Fruit fly (Drosophila melanogaster) whole organism, embryonic: Measurements from ENCODE around the gene E2f2.

ENCODE experiments used
- Ada2b ChIP-seq: fragments of 200-800 bp; sonication (Bioruptor generic); IDR thresholded peaks from 2 replicates; pipeline ENCODE4 v1.3.6; 2022; ENCODE audit warnings: missing biosample characterization, missing genetic modification characterization
- Atf3 ChIP-seq: fragments of 200-800 bp; sonication (Bioruptor generic); optimal IDR thresholded peaks from 3 replicates; lab custom pipeline; 2016; ENCODE audit warnings: missing biosample characterization, missing genetic modification characterization
- Bgb ChIP-seq: fragments of 200-800 bp; sonication (Bioruptor generic); IDR thresholded peaks from 2 replicates; pipeline ENCODE4 v1.3.6; 2022; ENCODE audit warnings: missing biosample characterization, missing genetic modification characterization; ENCODE audit not compliant: partially characterized antibody
- CG10274 ChIP-seq: fragments of 200-800 bp; sonication (Bioruptor generic); optimal IDR thresholded peaks from 3 replicates; lab custom pipeline; 2017; ENCODE audit warnings: missing biosample characterization, mild to moderate bottlenecking, missing genetic modification characterization
- CG10431 ChIP-seq: fragments of 200-800 bp; sonication (Bioruptor generic); optimal IDR thresholded peaks from 3 replicates; lab custom pipeline; 2018; ENCODE audit warnings: missing biosample characterization, mild to moderate bottlenecking, missing genetic modification characterization
- CG11560 ChIP-seq: fragments of 200-800 bp; sonication (Bioruptor generic); IDR thresholded peaks from 3 replicates; pipeline ENCODE4 v1.3.6; 2022; ENCODE audit warnings: missing biosample characterization, missing genetic modification characterization
- CG12155 ChIP-seq: fragments of 200-800 bp; sonication (Bioruptor generic); optimal IDR thresholded peaks from 3 replicates; lab custom pipeline; 2016; ENCODE audit warnings: missing biosample characterization, missing genetic modification characterization
- CG12744 ChIP-seq: fragments of 200-800 bp; sonication (Bioruptor generic); optimal IDR thresholded peaks from 2 replicates; lab custom pipeline; 2016; ENCODE audit warnings: missing biosample characterization, missing genetic modification characterization
- CG15479 ChIP-seq: fragments of 200-800 bp; sonication (Bioruptor generic); optimal IDR thresholded peaks from 3 replicates; lab custom pipeline; 2019; ENCODE audit warnings: missing biosample characterization, mild to moderate bottlenecking, missing genetic modification characterization, moderate library complexity
- CG17612 ChIP-seq: fragments of 200-800 bp; sonication (Bioruptor generic); IDR thresholded peaks from 2 replicates; pipeline ENCODE4 v1.3.6; 2022; ENCODE audit warnings: missing biosample characterization, missing genetic modification characterization
- CG2116 ChIP-seq: fragments of 200-800 bp; sonication (Bioruptor generic); optimal IDR thresholded peaks from 3 replicates; lab custom pipeline; 2018; ENCODE audit warnings: missing biosample characterization, mild to moderate bottlenecking, missing genetic modification characterization
- CG34422 ChIP-seq: fragments of 200-800 bp; sonication (Bioruptor generic); IDR thresholded peaks from 3 replicates; pipeline ENCODE4 v1.3.6; 2022; ENCODE audit warnings: missing biosample characterization, missing genetic modification characterization
- CG4360 ChIP-seq: fragments of 200-800 bp; sonication (Bioruptor generic); IDR thresholded peaks from 2 replicates; pipeline ENCODE4 v1.3.6; 2022; ENCODE audit warnings: missing biosample characterization, missing genetic modification characterization
- CG4820 ChIP-seq: fragments of 200-800 bp; sonication (Bioruptor generic); optimal IDR thresholded peaks from 3 replicates; lab custom pipeline; 2016; ENCODE audit warnings: missing biosample characterization, missing genetic modification characterization
- CG6254 ChIP-seq: fragments of 200-800 bp; sonication (Bioruptor generic); optimal IDR thresholded peaks from 3 replicates; lab custom pipeline; 2017; ENCODE audit warnings: mild to moderate bottlenecking, missing biosample characterization, missing genetic modification reagents, missing genetic modification characterization
- CG7786 ChIP-seq: fragments of 200-800 bp; sonication (Bioruptor generic); optimal IDR thresholded peaks from 2 replicates; lab custom pipeline; 2016; ENCODE audit warnings: missing biosample characterization, missing genetic modification characterization
- Doc2 ChIP-seq: fragments of 200-800 bp; sonication (Bioruptor generic); IDR thresholded peaks from 2 replicates; pipeline ENCODE4 v1.3.6; 2022; ENCODE audit warnings: missing biosample characterization, missing genetic modification characterization
- Hand ChIP-seq: fragments of 200-800 bp; sonication (Bioruptor generic); optimal IDR thresholded peaks from 2 replicates; lab custom pipeline; 2017; ENCODE audit warnings: mild to moderate bottlenecking, missing biosample characterization, missing genetic modification reagents, missing genetic modification characterization
- Hr78 ChIP-seq, 2 experiments: fragments of 200-800 bp in 1 of 2; fragments of >200 bp in 1 of 2; sonication (Bioruptor generic) in 1 of 2; optimal IDR thresholded peaks; 2 replicates each; lab custom pipeline; 2017 to 2019; ENCODE audit warnings: missing biosample characterization in 2 of 2, missing genetic modification characterization in 2 of 2, mild to moderate bottlenecking in 1 of 2, moderate library complexity in 1 of 2
- Jarid2 ChIP-seq: fragments of 200-800 bp; sonication (Bioruptor generic); optimal IDR thresholded peaks from 3 replicates; lab custom pipeline; 2017; ENCODE audit warnings: mild to moderate bottlenecking, missing biosample characterization, missing genetic modification reagents, missing genetic modification characterization
- MBD-R2 ChIP-seq: fragments of 200-800 bp; sonication (Bioruptor generic); IDR thresholded peaks from 2 replicates; pipeline ENCODE4 v1.3.6; 2022; ENCODE audit warnings: missing biosample characterization, missing genetic modification characterization
- Pdp1 ChIP-seq, 2 experiments: fragments of 200-800 bp; sonication (Bioruptor generic); optimal IDR thresholded peaks; 3 replicates each; lab custom pipeline; 2016; ENCODE audit warnings: missing biosample characterization in 2 of 2, missing genetic modification characterization in 2 of 2, mild to moderate bottlenecking in 1 of 2, moderate library complexity in 1 of 2
- Side ChIP-seq: fragments of 200-800 bp; sonication (Bioruptor generic); optimal IDR thresholded peaks from 2 replicates; lab custom pipeline; 2016; ENCODE audit warnings: missing biosample characterization, missing genetic modification characterization
- Trl ChIP-seq, 3 experiments: fragments of >200 bp in 2 of 3; fragments of 200-800 bp in 1 of 3; sonication (Bioruptor generic) in 1 of 3; optimal IDR thresholded peaks; 2 replicates in 1 of 3; 3 replicates in 2 of 3; lab custom pipeline; 2016 to 2017; ENCODE audit warnings: missing biosample characterization in 1 of 3, missing genetic modification characterization in 1 of 3
- ara ChIP-seq: fragments of 200-800 bp; sonication (Bioruptor generic); IDR thresholded peaks from 2 replicates; pipeline ENCODE4 v1.3.6; 2022; ENCODE audit warnings: missing biosample characterization, missing genetic modification characterization
- bigmax ChIP-seq: fragments of 200-800 bp; sonication (Bioruptor generic); optimal IDR thresholded peaks from 2 replicates; lab custom pipeline; 2018; ENCODE audit warnings: missing biosample characterization, mild to moderate bottlenecking, missing genetic modification characterization
- cg ChIP-seq: fragments of 200-800 bp; sonication (Bioruptor generic); optimal IDR thresholded peaks from 3 replicates; lab custom pipeline; 2019; ENCODE audit warnings: missing biosample characterization, mild to moderate bottlenecking, missing genetic modification characterization, moderate library complexity
- chinmo ChIP-seq: fragments of 200-800 bp; sonication (Bioruptor generic); IDR thresholded peaks from 4 replicates; pipeline ENCODE4 v1.3.6; 2022; ENCODE audit warnings: missing biosample characterization, missing genetic modification characterization; ENCODE audit not compliant: partially characterized antibody
- chn ChIP-seq: fragments of 200-800 bp; sonication (Bioruptor generic); optimal IDR thresholded peaks from 2 replicates; lab custom pipeline; 2016; ENCODE audit warnings: missing biosample characterization, missing genetic modification characterization
- crol ChIP-seq: fragments of 200-800 bp; sonication (Bioruptor generic); IDR thresholded peaks from 2 replicates; pipeline ENCODE4 v1.3.6; 2022; ENCODE audit warnings: missing biosample characterization, missing genetic modification characterization
- dm ChIP-seq: fragments of 200-800 bp; sonication (Bioruptor generic); optimal IDR thresholded peaks from 3 replicates; lab custom pipeline; 2016; ENCODE audit warnings: missing biosample characterization, missing genetic modification characterization
- fd3F ChIP-seq: fragments of 200-800 bp; sonication (Bioruptor generic); optimal IDR thresholded peaks from 2 replicates; lab custom pipeline; 2018; ENCODE audit warnings: missing biosample characterization, mild to moderate bottlenecking, missing genetic modification characterization, moderate library complexity
- gsb-n ChIP-seq: fragments of 200-800 bp; sonication (Bioruptor generic); optimal IDR thresholded peaks from 3 replicates; lab custom pipeline; 2018; ENCODE audit warnings: missing biosample characterization, mild to moderate bottlenecking, missing genetic modification characterization
- gt ChIP-seq: fragments of 200-800 bp; sonication (Bioruptor generic); IDR thresholded peaks from 2 replicates; pipeline ENCODE4 v1.3.6; 2022; ENCODE audit warnings: missing biosample characterization, missing genetic modification characterization
- hth ChIP-seq: fragments of >200 bp; optimal IDR thresholded peaks from 2 replicates; lab custom pipeline; 2017; ENCODE audit warnings: inconsistent platforms
- lmd ChIP-seq: fragments of 200-800 bp; sonication (Bioruptor generic); IDR thresholded peaks from 2 replicates; pipeline ENCODE4 v1.3.6; 2022; ENCODE audit warnings: missing biosample characterization, missing genetic modification characterization
- prd ChIP-seq, 3 experiments: fragments of >200 bp in 2 of 3; fragments of 200-800 bp in 1 of 3; sonication (Bioruptor generic) in 1 of 3; optimal IDR thresholded peaks in 2 of 3; IDR thresholded peaks in 1 of 3; 2 replicates in 2 of 3; 3 replicates in 1 of 3; pipeline versions ENCODE4 v1.3.6 to Lab custom; 2017 to 2022; ENCODE audit warnings: missing biosample characterization in 1 of 3, missing genetic modification characterization in 1 of 3
- pum ChIP-seq: fragments of 200-800 bp; sonication (Bioruptor generic); optimal IDR thresholded peaks from 2 replicates; lab custom pipeline; 2016; ENCODE audit warnings: missing biosample characterization, missing genetic modification characterization
- row ChIP-seq: fragments of 200-800 bp; sonication (Bioruptor generic); IDR thresholded peaks from 3 replicates; pipeline ENCODE4 v1.3.6; 2022; ENCODE audit warnings: missing biosample characterization, missing genetic modification characterization
- vfl ChIP-seq: fragments of 200-800 bp; sonication (Bioruptor generic); optimal IDR thresholded peaks from 2 replicates; lab custom pipeline; 2016; ENCODE audit warnings: missing biosample characterization, missing genetic modification characterization

The E2f2 gene

dm6 chr2L:21179217-21179520 is 22.6 kb upstream of the E2f2 start (continued):
- no peak for TF ChIP-seq Hand
- TF ChIP-seq hth (lab: Kevin White, UChicago) = no peak
- TF ChIP-seq lmd = no peak
- no peak for TF ChIP-seq vfl (GFP tag; lab: Kevin White, UChicago)
- TF ChIP-seq CG34422 (GFP tag; lab: Robert Waterston, UW) = 0 out of 3 replicates have a peak, but pooled peaks have one; percentile 33
- no peak for TF ChIP-seq ara (GFP tag; lab: Robert Waterston, UW)
- TF ChIP-seq CG6254 (GFP tag; lab: Kevin White, UChicago) = no peak
- TF ChIP-seq Side = no peak
- TF ChIP-seq MBD-R2 (GFP tag; lab: Robert Waterston, UW) = 0 out of 2 replicates have a peak, but pooled peaks have one; percentile 6
- TF ChIP-seq prd (optimal IDR thresholded peaks at IDR 0.05; lab: Kevin White, UChicago) = no peak
- no peak for TF ChIP-seq prd (GFP tag; IDR thresholded peaks at IDR 0.05; lab: Robert Waterston, UW)
- TF ChIP-seq Doc2 = no peak
- no peak for TF ChIP-seq CG7786 (GFP tag; lab: Kevin White, UChicago)
- TF ChIP-seq Atf3 (GFP tag; lab: Kevin White, UChicago) = no peak

- no peak for TF ChIP-seq Bgb
- TF ChIP-seq pum = no peak
- no peak for TF ChIP-seq CG6254 (GFP tag; lab: Kevin White, UChicago)
- TF ChIP-seq fd3F (GFP tag; lab: Kevin White, UChicago) = no peak
- no peak for TF ChIP-seq CG4820 (GFP tag; lab: Kevin White, UChicago)
- no peak for TF ChIP-seq Jarid2 (GFP tag; lab: Kevin White, UChicago)
- peak in 1 of 2 experiments; percentile 52 for TF ChIP-seq Trl (optimal IDR thresholded peaks at IDR 0.05; lab: Kevin White, UChicago)
- no peak for TF ChIP-seq Trl (GFP tag; optimal IDR thresholded peaks at IDR 0.05; lab: Kevin White, UChicago)
- TF ChIP-seq CG15479 (GFP tag; lab: Kevin White, UChicago) = peak; percentile 49
- peak; percentile 58 for TF ChIP-seq bigmax
- TF ChIP-seq Pdp1 (GFP tag; optimal IDR thresholded peaks at IDR 0.05; lab: Kevin White, UChicago) = peak in 1 of 2 experiments; percentile 93
- TF ChIP-seq CG10274 (GFP tag; lab: Kevin White, UChicago) = no peak
- no peak for TF ChIP-seq CG12744 (GFP tag; lab: Kevin White, UChicago)
- TF ChIP-seq CG11560 (tag; lab: Robert Waterston, UW) = no peak
- TF ChIP-seq gsb-n = no peak
- peak; percentile 82 for TF ChIP-seq crol (GFP tag; lab: Robert Waterston, UW)
- TF ChIP-seq gt (GFP tag; lab: Robert Waterston, UW) = no peak
- TF ChIP-seq CG12155 (GFP tag; lab: Kevin White, UChicago) = no peak
- TF ChIP-seq dm (GFP tag; lab: Kevin White, UChicago) = peak; percentile 84
- peak in 1 of 2 experiments; percentile 86 for TF ChIP-seq Hr78 (GFP tag; optimal IDR thresholded peaks at IDR 0.05; lab: Kevin White, UChicago)
- peak; percentile 68 for TF ChIP-seq cg
- TF ChIP-seq chinmo (GFP tag; lab: Robert Waterston, UW) = 0 out of 4 replicates have a peak, but pooled peaks have one; percentile 66
- no peak for TF ChIP-seq Ada2b (GFP tag; lab: Robert Waterston, UW)
- TF ChIP-seq chn (GFP tag; lab: Kevin White, UChicago) = no peak
- TF ChIP-seq CG2116 (GFP tag; lab: Kevin White, UChicago) = no peak
- TF ChIP-seq CG4360 (GFP tag; lab: Robert Waterston, UW) = peak; percentile 73
- TF ChIP-seq row (GFP tag; lab: Robert Waterston, UW) = no peak
- no peak for TF ChIP-seq CG17612 (GFP tag; lab: Robert Waterston, UW)
- TF ChIP-seq CG10431 (GFP tag; lab: Kevin White, UChicago) = no peak
Measured at dm6 chr2L:21178436-21179216, 22.1 kb upstream of the E2f2 start.
